Fruit fly (Drosophila melanogaster): ENCODE measurements around the gene CG13247.

Gene CG13247

DNA sequence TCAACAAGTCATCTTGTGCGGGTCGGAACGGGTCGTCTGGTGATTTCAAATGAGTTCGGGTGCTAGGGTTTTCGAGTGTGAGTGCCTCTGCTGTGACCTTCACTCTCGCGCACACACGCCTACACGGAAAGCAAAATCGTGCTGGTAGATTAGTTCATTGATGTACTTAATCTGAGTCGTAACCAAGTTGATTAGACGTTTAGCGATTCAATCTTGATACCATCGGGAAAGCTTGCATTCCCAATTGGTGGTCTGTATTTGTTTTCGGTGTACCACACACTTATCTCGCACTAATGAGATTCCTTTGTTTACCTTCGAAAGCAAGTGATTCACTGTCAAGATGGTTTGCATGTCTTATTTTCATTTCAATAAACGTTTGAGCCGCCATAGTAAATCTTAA, 18.9 kb downstream of the CG13247 start:
- TF ChIP-seq Ets98B (GFP tag; IDR thresholded peaks at IDR 0.05) (no peak), rn (GFP tag; IDR thresholded peaks at IDR 0.05) (no peak), CG12605 (GFP tag; IDR thresholded peaks at IDR 0.05) (no peak), CG8301 (tag; optimal IDR thresholded peaks at IDR 0.05) (no peak), gl (tag; optimal IDR thresholded peaks at IDR 0.05) (no peak), CG17806 (tag; optimal IDR thresholded peaks at IDR 0.05) (no peak), CG10348 (GFP tag; IDR thresholded peaks at IDR 0.05) (no peak), Pif1A (GFP tag; optimal IDR thresholded peaks at IDR 0.05) (no peak)

DNA sequence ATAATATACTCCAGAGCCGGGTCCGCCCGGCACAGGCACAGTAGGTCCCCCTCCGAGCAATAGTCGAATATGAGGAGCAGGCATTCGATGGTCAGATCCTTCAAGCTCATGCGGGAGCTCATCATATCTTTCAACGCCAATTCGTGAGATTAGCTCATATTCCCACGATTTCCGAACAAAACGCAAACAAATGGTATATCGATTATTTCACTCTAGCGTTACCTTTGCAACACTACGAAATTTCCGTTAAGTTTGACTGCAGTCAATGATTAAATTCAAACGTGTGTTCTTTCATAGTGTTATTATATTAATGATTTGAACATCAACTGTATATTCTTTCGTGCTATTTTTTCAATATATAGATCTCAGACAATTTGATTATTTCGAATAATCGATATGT, 23.2 kb downstream of the CG13247 start, which contains the start of gene CG33969:
CG33969 (minus strand) TSS at position 197 of the 400 bp plus-strand sequence.
- TF ChIP-seq CG12605 (GFP tag; IDR thresholded peaks at IDR 0.05), result no peak
- no peak for TF ChIP-seq Pif1A (GFP tag; optimal IDR thresholded peaks at IDR 0.05)
- no peak for TF ChIP-seq Snoo (tag; optimal IDR thresholded peaks at IDR 0.05)
- no peak for TF ChIP-seq Pif1B (GFP tag; optimal IDR thresholded peaks at IDR 0.05)
- no peak for TF ChIP-seq Ets98B (GFP tag; IDR thresholded peaks at IDR 0.05)
- TF ChIP-seq EcR (GFP tag; optimal IDR thresholded peaks at IDR 0.05), result no peak
- TF ChIP-seq CG10348 (GFP tag; IDR thresholded peaks at IDR 0.05), result no peak
- no peak for TF ChIP-seq CG14655 (GFP tag; optimal IDR thresholded peaks at IDR 0.05)
- no peak for TF ChIP-seq CG9948 (tag; optimal IDR thresholded peaks at IDR 0.05)

DNA sequence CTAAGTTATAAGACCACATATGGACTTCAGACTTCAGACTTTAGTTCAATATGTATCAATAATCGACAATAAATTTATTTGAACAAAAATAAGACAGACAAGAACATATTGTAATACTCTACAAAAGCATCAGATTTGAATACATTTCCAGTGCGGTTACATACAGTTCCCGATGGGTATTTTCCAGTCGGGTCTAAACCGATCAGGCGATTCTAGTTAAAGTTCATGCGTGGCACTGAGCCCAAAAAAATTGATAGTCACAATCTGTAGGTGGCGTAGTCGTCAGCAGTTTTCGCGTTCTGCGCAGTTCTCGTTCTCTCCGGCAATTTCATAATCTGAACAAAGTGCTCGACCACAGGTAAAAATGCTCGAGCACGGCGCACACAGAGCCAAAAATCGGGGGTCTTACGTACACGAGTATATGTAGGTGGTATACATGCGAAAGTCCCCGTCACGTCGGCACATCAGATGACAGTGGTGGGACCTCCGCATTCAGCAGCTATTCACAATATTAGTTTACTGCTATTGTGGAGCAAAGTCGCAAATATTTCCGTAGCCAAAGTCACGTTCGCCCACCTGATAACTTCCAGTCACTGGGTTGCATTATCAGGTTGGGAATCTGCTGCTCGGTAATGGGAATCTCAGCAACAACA, 25.3 kb downstream of the CG13247 start:
- TF ChIP-seq Pif1A (GFP tag; optimal IDR thresholded peaks at IDR 0.05), result no peak
- TF ChIP-seq Ets98B (GFP tag; IDR thresholded peaks at IDR 0.05), result no peak
- no peak for TF ChIP-seq Snoo (tag; optimal IDR thresholded peaks at IDR 0.05)
- TF ChIP-seq Pif1B (GFP tag; optimal IDR thresholded peaks at IDR 0.05), result peak; percentile 7
- TF ChIP-seq rn (GFP tag; IDR thresholded peaks at IDR 0.05), result no peak
- TF ChIP-seq CG8301 (tag; optimal IDR thresholded peaks at IDR 0.05), result no peak
- no peak for TF ChIP-seq CG13204 (GFP tag; optimal IDR thresholded peaks at IDR 0.05)
- no peak for TF ChIP-seq CG32121 (GFP tag; IDR thresholded peaks at IDR 0.05)
- TF ChIP-seq CG4496 (GFP tag; IDR thresholded peaks at IDR 0.05), result no peak
- TF ChIP-seq fd96Ca (GFP tag; IDR thresholded peaks at IDR 0.05), result 0 out of 3 replicates have a peak, but pooled peaks have one; percentile 13
- TF ChIP-seq CG9948 (tag; optimal IDR thresholded peaks at IDR 0.05), result no peak
- TF ChIP-seq CG15710 (tag; optimal IDR thresholded peaks at IDR 0.05), result no peak

DNA sequence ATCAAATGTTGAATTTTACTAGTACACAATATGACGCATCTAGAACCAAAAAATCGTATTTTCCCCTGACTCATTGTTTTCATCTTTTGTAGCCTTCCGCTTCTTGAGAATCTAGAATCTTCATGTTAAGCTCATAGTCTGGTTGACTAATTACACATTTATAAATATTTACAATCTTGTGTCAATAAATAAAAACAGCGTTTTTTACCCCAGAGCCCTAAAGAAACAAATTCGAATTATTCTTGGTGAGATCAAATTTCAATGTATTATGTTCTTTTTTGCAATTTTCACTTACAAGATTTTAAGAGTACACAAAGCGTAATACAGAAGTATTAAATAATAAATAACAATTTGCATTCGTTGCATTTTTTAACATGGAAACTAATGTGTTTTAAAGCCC, 25.9 kb downstream of the CG13247 start:
- TF ChIP-seq CG32121 (GFP tag; IDR thresholded peaks at IDR 0.05), result no peak
- TF ChIP-seq EcR (GFP tag; optimal IDR thresholded peaks at IDR 0.05), result no peak
- TF ChIP-seq gl (tag; optimal IDR thresholded peaks at IDR 0.05), result no peak
- no peak for TF ChIP-seq fd96Ca (GFP tag; IDR thresholded peaks at IDR 0.05)
- no peak for TF ChIP-seq CG17806 (tag; optimal IDR thresholded peaks at IDR 0.05)
- no peak for TF ChIP-seq CG9948 (tag; optimal IDR thresholded peaks at IDR 0.05)
- no peak for TF ChIP-seq Pif1A (GFP tag; optimal IDR thresholded peaks at IDR 0.05)
- no peak for TF ChIP-seq Snoo (tag; optimal IDR thresholded peaks at IDR 0.05)
- no peak for TF ChIP-seq CG34367 (tag; optimal IDR thresholded peaks at IDR 0.05)
- no peak for TF ChIP-seq Ets98B (GFP tag; IDR thresholded peaks at IDR 0.05)
- TF ChIP-seq CG4496 (GFP tag; IDR thresholded peaks at IDR 0.05), result no peak

DNA sequence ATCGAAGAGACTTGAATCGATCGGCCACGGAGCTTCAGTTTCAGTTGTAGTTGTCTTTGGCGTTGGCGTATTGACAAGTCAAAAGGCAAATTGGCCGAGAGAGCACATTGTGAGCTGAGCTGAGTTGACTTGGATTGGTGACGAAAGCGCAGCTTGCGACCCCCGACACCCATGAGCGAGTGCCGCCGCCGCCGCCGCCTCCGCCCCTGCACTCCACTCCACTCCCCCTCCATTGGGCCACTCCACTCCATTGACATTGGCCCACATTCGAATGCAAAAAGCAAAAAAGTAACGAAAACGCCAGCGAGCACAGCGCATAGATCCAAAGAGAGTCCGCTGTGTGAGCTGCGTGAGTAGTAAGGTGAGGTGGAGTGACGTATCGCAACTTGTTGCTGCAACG, 27.7 kb downstream of the CG13247 start:
- TF ChIP-seq Pif1A (GFP tag; optimal IDR thresholded peaks at IDR 0.05) (no peak), CG17806 (tag; optimal IDR thresholded peaks at IDR 0.05) (no peak), CG15710 (tag; optimal IDR thresholded peaks at IDR 0.05) (no peak), CG34367 (tag; optimal IDR thresholded peaks at IDR 0.05) (no peak), rn (GFP tag; IDR thresholded peaks at IDR 0.05) (no peak)

DNA sequence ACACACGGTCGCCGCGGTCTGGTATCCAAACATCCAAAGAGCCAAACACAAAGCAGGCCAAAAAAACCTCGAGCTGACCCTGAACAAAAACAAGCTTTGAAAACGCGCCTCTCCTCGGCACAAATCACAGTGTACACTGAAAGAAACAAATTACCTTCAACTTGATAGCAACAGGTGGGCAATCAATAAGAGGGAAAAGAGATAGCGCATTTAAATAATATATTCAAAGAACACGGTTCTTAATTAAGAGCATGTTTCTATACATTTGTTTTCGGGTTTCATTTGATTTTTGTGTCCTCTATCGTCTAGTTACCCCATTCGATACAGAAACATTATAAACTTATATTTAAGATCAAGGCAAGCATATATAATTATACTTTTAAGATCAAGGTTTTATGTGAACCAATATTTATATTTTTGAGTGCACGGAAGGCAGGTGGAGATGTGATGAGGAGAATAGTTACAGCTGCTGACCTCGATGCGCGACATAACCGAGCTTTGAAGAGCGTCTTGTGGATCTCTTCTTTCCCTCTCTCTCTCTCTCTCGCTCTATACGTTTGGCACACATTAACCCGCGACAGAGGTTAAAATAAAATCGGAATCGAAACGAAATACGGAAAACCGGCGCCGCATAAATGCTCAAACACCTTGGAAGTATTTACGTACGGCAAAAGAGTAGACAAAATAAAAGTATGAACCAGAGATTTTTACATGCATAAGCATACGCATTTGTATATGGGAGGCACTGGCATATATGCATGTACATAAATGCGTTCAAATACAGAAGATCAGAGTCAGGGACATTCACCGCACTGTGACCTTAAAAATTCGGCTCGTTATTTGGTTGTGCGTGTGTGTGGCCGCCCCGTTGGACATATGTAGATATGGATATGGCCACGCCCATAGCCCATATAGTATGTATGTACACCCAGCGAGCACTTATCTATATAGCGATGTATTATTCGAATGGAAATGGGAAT, 28.4 kb downstream of the CG13247 start:
- peak; percentile 65 for TF ChIP-seq CG15710 (tag; optimal IDR thresholded peaks at IDR 0.05)
- no peak for TF ChIP-seq CG14655 (GFP tag; optimal IDR thresholded peaks at IDR 0.05)
- TF ChIP-seq D1 (tag; optimal IDR thresholded peaks at IDR 0.05), result peak; percentile 16
- peak; percentile 53 for TF ChIP-seq Ets98B (GFP tag; IDR thresholded peaks at IDR 0.05)
- peak; percentile 62; the same call in 2 of the 3 replicates for TF ChIP-seq CG4496 (GFP tag; IDR thresholded peaks at IDR 0.05)
- peak; percentile 62 for TF ChIP-seq CG34367 (tag; optimal IDR thresholded peaks at IDR 0.05)
- TF ChIP-seq Snoo (tag; optimal IDR thresholded peaks at IDR 0.05), result peak; percentile 65
- peak; percentile 84 for TF ChIP-seq Pif1B (GFP tag; optimal IDR thresholded peaks at IDR 0.05)
- no peak for TF ChIP-seq EcR (GFP tag; optimal IDR thresholded peaks at IDR 0.05)
- TF ChIP-seq fd96Ca (GFP tag; IDR thresholded peaks at IDR 0.05), result peak; percentile 65
- peak; percentile 22 for TF ChIP-seq gl (tag; optimal IDR thresholded peaks at IDR 0.05)
- TF ChIP-seq CG17806 (tag; optimal IDR thresholded peaks at IDR 0.05), result peak; percentile 75
- TF ChIP-seq CG9948 (tag; optimal IDR thresholded peaks at IDR 0.05), result peak; percentile 78
- TF ChIP-seq CG8159 (tag; optimal IDR thresholded peaks at IDR 0.05), result peak; percentile 80
- TF ChIP-seq CG8301 (tag; optimal IDR thresholded peaks at IDR 0.05), result peak; percentile 87
- peak; percentile 19 for TF ChIP-seq CG13204 (GFP tag; optimal IDR thresholded peaks at IDR 0.05)
- TF ChIP-seq CG32121 (GFP tag; IDR thresholded peaks at IDR 0.05), result peak; percentile 70
- no peak for TF ChIP-seq rn (GFP tag; IDR thresholded peaks at IDR 0.05)
- peak; percentile 35; the same call in 1 of the 2 replicates for TF ChIP-seq CG12605 (GFP tag; IDR thresholded peaks at IDR 0.05)
- TF ChIP-seq CG10348 (GFP tag; IDR thresholded peaks at IDR 0.05), result peak; percentile 29; the same call in 1 of the 2 replicates
- peak; percentile 85 for TF ChIP-seq Pif1A (GFP tag; optimal IDR thresholded peaks at IDR 0.05)
